Worm (Caenorhabditis elegans) whole organism, L1 larva: Measurements from ENCODE around the gene T07E3.2.

ENCODE experiments used
- C16A3.4 ChIP-seq: fragments of 150-350 bp; optimal IDR thresholded peaks from 2 replicates; lab custom pipeline; 2014; ENCODE audit warnings: missing biosample characterization, missing genetic modification characterization
- F16B12.6 ChIP-seq: fragments of 150-350 bp; optimal IDR thresholded peaks from 2 replicates; lab custom pipeline; 2014; ENCODE audit warnings: missing biosample characterization, missing genetic modification characterization
- Y116A8C.19 ChIP-seq: sonication (generic microtip); optimal IDR thresholded peaks from 2 replicates; lab custom pipeline; 2016; ENCODE audit warnings: missing compliant biosample characterization, missing genetic modification characterization, borderline replicate concordance
- aha-1 ChIP-seq: fragments of 150-350 bp; optimal IDR thresholded peaks from 2 replicates; lab custom pipeline; 2014; ENCODE audit warnings: missing biosample characterization, missing genetic modification characterization
- alr-1 ChIP-seq: fragments of 200-800 bp; sonication (Bioruptor generic); optimal IDR thresholded peaks from 2 replicates; lab custom pipeline; 2018; ENCODE audit warnings: borderline replicate concordance, mild to moderate bottlenecking, missing genetic modification characterization, missing compliant biosample characterization
- aly-2 ChIP-seq: fragments of 150-350 bp; optimal IDR thresholded peaks from 2 replicates; lab custom pipeline; 2014; ENCODE audit warnings: missing biosample characterization, missing genetic modification characterization
- ama-1 ChIP-seq: fragments of 150-350 bp; optimal IDR thresholded peaks from 2 replicates; lab custom pipeline; 2014
- blmp-1 ChIP-seq: fragments of 150-350 bp; optimal IDR thresholded peaks from 2 replicates; lab custom pipeline; 2014; ENCODE audit warnings: missing biosample characterization, missing genetic modification characterization
- ceh-63 ChIP-seq: fragments of 200-800 bp; sonication (Bioruptor generic); optimal IDR thresholded peaks from 2 replicates; lab custom pipeline; 2018; ENCODE audit warnings: mild to moderate bottlenecking, missing genetic modification characterization, missing compliant biosample characterization
- dpl-1 ChIP-seq, 3 experiments: fragments of 150-350 bp in 2 of 3; sonication (generic microtip) in 1 of 3; optimal IDR thresholded peaks; 2 replicates each; lab custom pipeline; 2014 to 2017; ENCODE audit warnings: missing biosample characterization in 3 of 3, missing genetic modification characterization in 3 of 3, missing genetic modification reagents in 3 of 3
- efl-1 ChIP-seq, 4 experiments: fragments of 150-350 bp; optimal IDR thresholded peaks in 3 of 4; peaks in 1 of 4; 1 replicate in 1 of 4; 2 replicates in 3 of 4; lab custom pipeline; 2014; ENCODE audit warnings: missing biosample characterization in 2 of 4, missing genetic modification characterization in 2 of 4, missing genetic modification reagents in 2 of 4
- egl-13 ChIP-seq: sonication (generic microtip); optimal IDR thresholded peaks from 2 replicates; lab custom pipeline; 2016; ENCODE audit warnings: missing genotype, missing genetic modification reagents, missing genetic modification characterization, missing compliant biosample characterization
- elt-2 ChIP-seq: sonication (generic microtip); optimal IDR thresholded peaks from 2 replicates; lab custom pipeline; 2016; ENCODE audit warnings: missing genetic modification characterization, mild to moderate bottlenecking, inconsistent platforms, missing compliant biosample characterization, missing genetic modification reagents
- elt-3 ChIP-seq, 6 experiments: fragments of 150-350 bp in 1 of 6; sonication (generic microtip); optimal IDR thresholded peaks; 2 replicates each; lab custom pipeline; 2017 to 2018; ENCODE audit warnings: missing biosample characterization in 6 of 6, missing genetic modification characterization in 6 of 6, inconsistent platforms in 1 of 6
- ets-5 ChIP-seq: fragments of 200-800 bp; sonication (Bioruptor generic); IDR thresholded peaks from 2 replicates; pipeline ENCODE4 v1.3.6; 2022; ENCODE audit warnings: missing genetic modification characterization, missing compliant biosample characterization
- fkh-8 ChIP-seq: sonication (generic microtip); optimal IDR thresholded peaks from 2 replicates; lab custom pipeline; 2016; ENCODE audit warnings: mild to moderate bottlenecking, missing genetic modification characterization, missing compliant biosample characterization
- fos-1 ChIP-seq: fragments of 150-350 bp; optimal IDR thresholded peaks from 2 replicates; lab custom pipeline; 2014; ENCODE audit warnings: missing biosample characterization, missing genetic modification characterization
- grh-1 ChIP-seq: fragments of 200-800 bp; sonication (Bioruptor generic); IDR thresholded peaks from 2 replicates; pipeline ENCODE4 v1.3.6; 2022; ENCODE audit warnings: missing genetic modification reagents, missing genetic modification characterization, missing compliant biosample characterization
- hlh-17 ChIP-seq: fragments of 200-800 bp; sonication (Bioruptor generic); optimal IDR thresholded peaks from 2 replicates; lab custom pipeline; 2018; ENCODE audit warnings: missing genetic modification characterization, mild to moderate bottlenecking, missing compliant biosample characterization, moderate library complexity, borderline replicate concordance
- hlh-4 ChIP-seq: sonication (generic microtip); optimal IDR thresholded peaks from 2 replicates; lab custom pipeline; 2016; ENCODE audit warnings: mild to moderate bottlenecking, missing genetic modification characterization, missing compliant biosample characterization
- hpl-2 ChIP-seq: fragments of 150-350 bp; optimal IDR thresholded peaks from 2 replicates; lab custom pipeline; 2014; ENCODE audit warnings: missing biosample characterization, missing genetic modification reagents, missing genetic modification characterization
- irx-1 ChIP-seq: sonication (generic microtip); optimal IDR thresholded peaks from 2 replicates; lab custom pipeline; 2016; ENCODE audit warnings: missing genetic modification characterization, missing compliant biosample characterization
- lin-13 ChIP-seq: fragments of 150-350 bp; optimal IDR thresholded peaks from 2 replicates; lab custom pipeline; 2014; ENCODE audit warnings: missing biosample characterization, missing genetic modification reagents, missing genetic modification characterization
- lin-15B ChIP-seq: fragments of 150-350 bp; sonication (generic microtip); optimal IDR thresholded peaks from 3 replicates; lab custom pipeline; 2014; ENCODE audit warnings: missing biosample characterization, missing genetic modification characterization
- lin-35 ChIP-seq, 2 experiments: fragments of 150-350 bp; optimal IDR thresholded peaks; 2 replicates each; lab custom pipeline; 2014; ENCODE audit warnings: missing biosample characterization in 2 of 2, missing genetic modification characterization in 2 of 2, missing genetic modification reagents in 2 of 2
- lir-3 ChIP-seq: sonication (generic microtip); optimal IDR thresholded peaks from 2 replicates; lab custom pipeline; 2016; ENCODE audit warnings: mild to moderate bottlenecking, missing genetic modification characterization, moderate library complexity, missing compliant biosample characterization; ENCODE audit not compliant: poor library complexity
- lsy-2 ChIP-seq, 2 experiments: fragments of 150-350 bp; optimal IDR thresholded peaks; 2 replicates each; lab custom pipeline; 2014; ENCODE audit warnings: missing biosample characterization in 2 of 2, missing genetic modification characterization in 2 of 2
- mdl-1 ChIP-seq, 2 experiments: fragments of 150-350 bp; optimal IDR thresholded peaks; 2 replicates each; lab custom pipeline; 2014 to 2017; ENCODE audit warnings: missing biosample characterization in 2 of 2, missing genetic modification characterization in 2 of 2, inconsistent platforms in 1 of 2
- mef-2 ChIP-seq: fragments of 150-350 bp; optimal IDR thresholded peaks from 2 replicates; lab custom pipeline; 2014; ENCODE audit warnings: missing biosample characterization, missing genetic modification characterization
- mep-1 ChIP-seq: fragments of 150-350 bp; optimal IDR thresholded peaks from 2 replicates; lab custom pipeline; 2014; ENCODE audit warnings: missing biosample characterization, missing genetic modification characterization
- nhr-11 ChIP-seq: fragments of 150-350 bp; optimal IDR thresholded peaks from 2 replicates; lab custom pipeline; 2014; ENCODE audit warnings: missing biosample characterization, missing genetic modification characterization
- nhr-12 ChIP-seq: sonication (generic microtip); optimal IDR thresholded peaks from 2 replicates; lab custom pipeline; 2017; ENCODE audit warnings: missing biosample characterization, missing genetic modification characterization
- nhr-19 ChIP-seq: fragments of 200-800 bp; sonication (Bioruptor generic); conservative IDR thresholded peaks from 2 replicates; pipeline ENCODE4 v1.3.6; 2022; ENCODE audit warnings: missing genetic modification characterization, missing compliant biosample characterization
- nhr-20 ChIP-seq: sonication (generic microtip); optimal IDR thresholded peaks from 2 replicates; lab custom pipeline; 2016; ENCODE audit warnings: mild to moderate bottlenecking, missing genetic modification characterization, missing compliant biosample characterization
- nhr-28 ChIP-seq: fragments of 150-350 bp; optimal IDR thresholded peaks from 2 replicates; lab custom pipeline; 2014; ENCODE audit warnings: missing biosample characterization, missing genetic modification characterization
- nhr-47 ChIP-seq: sonication (generic microtip); optimal IDR thresholded peaks from 2 replicates; lab custom pipeline; 2016; ENCODE audit warnings: mild to moderate bottlenecking, missing genetic modification characterization, moderate library complexity, missing compliant biosample characterization
- nhr-76 ChIP-seq: sonication (generic microtip); optimal IDR thresholded peaks from 2 replicates; lab custom pipeline; 2017; ENCODE audit warnings: missing biosample characterization, missing genetic modification characterization
- nhr-77 ChIP-seq: fragments of 150-350 bp; optimal IDR thresholded peaks from 2 replicates; lab custom pipeline; 2014; ENCODE audit warnings: missing biosample characterization, missing genetic modification characterization
- nhr-84 ChIP-seq: sonication (generic microtip); optimal IDR thresholded peaks from 2 replicates; lab custom pipeline; 2017; ENCODE audit warnings: missing biosample characterization, missing genetic modification characterization
- pax-3 ChIP-seq: fragments of 200-800 bp; sonication (Bioruptor generic); optimal IDR thresholded peaks from 2 replicates; lab custom pipeline; 2018; ENCODE audit warnings: mild to moderate bottlenecking, missing genetic modification characterization, moderate library complexity, missing compliant biosample characterization
- pqm-1 ChIP-seq: sonication (generic microtip); optimal IDR thresholded peaks from 3 replicates; lab custom pipeline; 2017; ENCODE audit warnings: missing biosample characterization, missing genetic modification characterization
- rnt-1 ChIP-seq: sonication (generic microtip); optimal IDR thresholded peaks from 2 replicates; lab custom pipeline; 2016; ENCODE audit warnings: mild to moderate bottlenecking, missing genetic modification characterization, moderate library complexity, missing compliant biosample characterization
- snpc-4 ChIP-seq: fragments of 150-350 bp; optimal IDR thresholded peaks from 2 replicates; lab custom pipeline; 2014; ENCODE audit warnings: missing biosample characterization, missing genetic modification characterization
- sup-37 ChIP-seq: fragments of 200-800 bp; sonication (Bioruptor generic); optimal IDR thresholded peaks from 2 replicates; lab custom pipeline; 2018; ENCODE audit warnings: mild to moderate bottlenecking, missing genetic modification characterization, missing compliant biosample characterization
- tlp-1 ChIP-seq: fragments of 150-350 bp; optimal IDR thresholded peaks from 2 replicates; lab custom pipeline; 2014; ENCODE audit warnings: missing biosample characterization, missing genetic modification characterization
- unc-130 ChIP-seq: fragments of 150-350 bp; optimal IDR thresholded peaks from 2 replicates; lab custom pipeline; 2017; ENCODE audit warnings: missing biosample characterization, missing genetic modification characterization, inconsistent platforms
- unc-30 ChIP-seq: sonication (generic microtip); optimal IDR thresholded peaks from 2 replicates; lab custom pipeline; 2017; ENCODE audit warnings: missing biosample characterization, missing genetic modification characterization
- unc-86 ChIP-seq: sonication (generic microtip); optimal IDR thresholded peaks from 2 replicates; lab custom pipeline; 2016; ENCODE audit warnings: missing genetic modification characterization, missing compliant biosample characterization
- xbp-1 ChIP-seq: sonication (generic microtip); optimal IDR thresholded peaks from 2 replicates; lab custom pipeline; 2016; ENCODE audit warnings: missing genetic modification characterization, missing compliant biosample characterization
- zag-1 ChIP-seq: fragments of 150-350 bp; optimal IDR thresholded peaks from 2 replicates; lab custom pipeline; 2014; ENCODE audit warnings: missing biosample characterization, missing genetic modification characterization
- zip-4 ChIP-seq: fragments of 200-800 bp; sonication (Bioruptor generic); optimal IDR thresholded peaks from 2 replicates; lab custom pipeline; 2018; ENCODE audit warnings: mild to moderate bottlenecking, missing genetic modification characterization, moderate library complexity, missing compliant biosample characterization
- ztf-11 ChIP-seq, 2 experiments: sonication (generic microtip); optimal IDR thresholded peaks; 2 replicates each; lab custom pipeline; 2016 to 2017; ENCODE audit warnings: missing genetic modification characterization in 2 of 2, missing biosample characterization in 1 of 2, missing compliant biosample characterization in 1 of 2
- ztf-4 ChIP-seq: fragments of 150-350 bp; optimal IDR thresholded peaks from 2 replicates; lab custom pipeline; 2014; ENCODE audit warnings: missing biosample characterization, missing genetic modification characterization

The T07E3.2 gene

ce11 chrIII:6897587-6898064, 8.9 kb upstream of the T07E3.2 start, which contains the start of gene T07E3.4:
TSS of gene T07E3.4 (plus strand) at chrIII:6898014.
- no peak for TF ChIP-seq alr-1 (tag; lab: Kevin White, UChicago)
- peak; percentile 82 to 88 for TF ChIP-seq lsy-2 (tag; optimal IDR thresholded peaks at IDR 0.05; lab: Kevin White, UChicago)
- TF ChIP-seq nhr-11 (tag; lab: Kevin White, UChicago) = peak; percentile 68
- TF ChIP-seq nhr-76 (tag; lab: Kevin White, UChicago) = no peak
- peak; percentile 90 for TF ChIP-seq mep-1 (tag; lab: Kevin White, UChicago)
- TF ChIP-seq hlh-4 (tag; lab: Kevin White, UChicago) = no peak
- TF ChIP-seq rnt-1 (tag; lab: Kevin White, UChicago) = peak; percentile 91
- TF ChIP-seq aly-2 (tag; lab: Kevin White, UChicago) = no peak
- peak; percentile 61 for TF ChIP-seq irx-1
- no peak for TF ChIP-seq ceh-63 (GFP tag; lab: Kevin White, UChicago)
- TF ChIP-seq tlp-1 (tag; lab: Kevin White, UChicago) = no peak
- TF ChIP-seq C16A3.4 (tag; lab: Kevin White, UChicago) = peak; percentile 34
- TF ChIP-seq snpc-4 (tag; lab: Kevin White, UChicago) = peak; percentile 23
- TF ChIP-seq blmp-1 (tag; lab: Kevin White, UChicago) = peak; percentile 82
- peak; percentile 43 for TF ChIP-seq nhr-77 (tag; lab: Kevin White, UChicago)
- no peak for TF ChIP-seq nhr-84 (tag; lab: Kevin White, UChicago)
- no peak for TF ChIP-seq aha-1 (tag; lab: Kevin White, UChicago)
- TF ChIP-seq lin-35 (GFP tag; optimal IDR thresholded peaks at IDR 0.05; lab: Kevin White, UChicago) = peak; percentile 67 to 80
- TF ChIP-seq nhr-47 (tag; lab: Kevin White, UChicago) = peak; percentile 84
- TF ChIP-seq nhr-12 (tag; lab: Kevin White, UChicago) = no peak
- TF ChIP-seq zag-1 (tag; lab: Kevin White, UChicago) = no peak
- TF ChIP-seq lin-13 (GFP tag; lab: Kevin White, UChicago) = peak; percentile 51
- TF ChIP-seq xbp-1 (tag; lab: Kevin White, UChicago) = peak; percentile 73
- peak; percentile 96 for TF ChIP-seq nhr-20
- no peak for TF ChIP-seq ets-5
- TF ChIP-seq pax-3 (tag; lab: Kevin White, UChicago) = no peak
- TF ChIP-seq pqm-1 (tag; lab: Kevin White, UChicago) = no peak
- peak; percentile 85 for TF ChIP-seq ztf-4 (tag; lab: Kevin White, UChicago)
- TF ChIP-seq grh-1 (GFP tag; lab: Robert Waterston, UW) = peak; percentile 83
- no peak for TF ChIP-seq Y116A8C.19 (tag; lab: Kevin White, UChicago)
- peak; percentile 44 for TF ChIP-seq ama-1 (lab: Kevin White, UChicago)
- no peak for TF ChIP-seq unc-86 (tag; lab: Kevin White, UChicago)
- TF ChIP-seq nhr-19 (GFP tag; lab: Robert Waterston, UW) = peak; percentile 94
- TF ChIP-seq unc-130 (tag; lab: Kevin White, UChicago) = peak; percentile 95
- TF ChIP-seq hlh-17 = no peak
- TF ChIP-seq mdl-1 (tag; optimal IDR thresholded peaks at IDR 0.05; lab: Kevin White, UChicago) = peak in 1 of 2 experiments; percentile 84
- peak; percentile 69 for TF ChIP-seq efl-1 (optimal IDR thresholded peaks at IDR 0.05; lab: Kevin White, UChicago)
- TF ChIP-seq efl-1 (GFP tag; optimal IDR thresholded peaks at IDR 0.05 in 1 of 2; lab: Kevin White, UChicago) = peak; percentile 46 to 95
- TF ChIP-seq F16B12.6 (tag; lab: Kevin White, UChicago) = peak; percentile 33
- TF ChIP-seq zip-4 (GFP tag; lab: Kevin White, UChicago) = no peak
- TF ChIP-seq sup-37 (GFP tag; lab: Kevin White, UChicago) = no peak
- TF ChIP-seq nhr-28 (tag; lab: Kevin White, UChicago) = no peak
- TF ChIP-seq ztf-11 (tag; optimal IDR thresholded peaks at IDR 0.05; lab: Kevin White, UChicago) = no peak
- no peak for TF ChIP-seq lin-15B
- peak; percentile 47 to 60 (median 59) for TF ChIP-seq dpl-1 (GFP tag; optimal IDR thresholded peaks at IDR 0.05; lab: Kevin White, UChicago)
- TF ChIP-seq mef-2 (tag; lab: Kevin White, UChicago) = peak; percentile 59
- TF ChIP-seq unc-30 (tag; lab: Kevin White, UChicago) = no peak
- no peak for TF ChIP-seq egl-13
- TF ChIP-seq fkh-8 (tag; lab: Kevin White, UChicago) = peak; percentile 30
- peak; percentile 30 for TF ChIP-seq elt-2 (tag; lab: Kevin White, UChicago)
- peak; percentile 48 for TF ChIP-seq fos-1
- peak in 4 of 6 experiments; percentile 20 to 94 (median 68) for TF ChIP-seq elt-3 (tag; optimal IDR thresholded peaks at IDR 0.05; lab: Kevin White, UChicago)
- TF ChIP-seq hpl-2 (GFP tag; lab: Kevin White, UChicago) = no peak
- peak; percentile 72 for TF ChIP-seq lir-3
